Fruit fly (Drosophila melanogaster): Measurements from ENCODE around the gene ZC3H3.
A peak's percentile ranks its signal among the peaks of the same experiment; 100 is the strongest.

ZC3H3 gene

dm6 chr3L:8525691-8526421, 16.3 kb upstream of the ZC3H3 start (continued):
- TF ChIP-seq CG16863 (GFP tag; optimal IDR thresholded peaks at IDR 0.05), result peak; percentile 1
- TF ChIP-seq HLH54F (GFP tag; optimal IDR thresholded peaks at IDR 0.05), result peak; percentile 38
- no peak for TF ChIP-seq Dbx (GFP tag; IDR thresholded peaks at IDR 0.05)
- no peak for TF ChIP-seq CG10147 (GFP tag; optimal IDR thresholded peaks at IDR 0.05)
- TF ChIP-seq sens-2 (GFP tag; IDR thresholded peaks at IDR 0.05), result no peak
- TF ChIP-seq CG7556 (GFP tag; optimal IDR thresholded peaks at IDR 0.05), result peak; percentile 35
- TF ChIP-seq usp (GFP tag; optimal IDR thresholded peaks at IDR 0.05), result no peak
- TF ChIP-seq crc (GFP tag; optimal IDR thresholded peaks at IDR 0.05), result no peak
- peak; percentile 43 for TF ChIP-seq Dek (tag; optimal IDR thresholded peaks at IDR 0.05)
- TF ChIP-seq Gug (GFP tag; IDR thresholded peaks at IDR 0.05), result no peak
- TF ChIP-seq CG17612 (GFP tag; IDR thresholded peaks at IDR 0.05), result no peak
- no peak for TF ChIP-seq zf30C (GFP tag; optimal IDR thresholded peaks at IDR 0.05)
- no peak for TF ChIP-seq Trl (optimal IDR thresholded peaks at IDR 0.05)
- TF ChIP-seq Trl (GFP tag; optimal IDR thresholded peaks at IDR 0.05), result peak; percentile 25
- no peak for TF ChIP-seq jing (GFP tag; optimal IDR thresholded peaks at IDR 0.05)
- peak; percentile 32 for TF ChIP-seq CG12155 (GFP tag; optimal IDR thresholded peaks at IDR 0.05)
- no peak for TF ChIP-seq CG8281 (tag; optimal IDR thresholded peaks at IDR 0.05)
- no peak for TF ChIP-seq ase (GFP tag; IDR thresholded peaks at IDR 0.05)
- no peak for TF ChIP-seq onecut (GFP tag; IDR thresholded peaks at IDR 0.05)
- TF ChIP-seq CG2875 (GFP tag; optimal IDR thresholded peaks at IDR 0.05), result peak; percentile 25
- no peak for TF ChIP-seq zen (tag; optimal IDR thresholded peaks at IDR 0.05)
- TF ChIP-seq Rx (GFP tag; IDR thresholded peaks at IDR 0.05), result no peak
- no peak for TF ChIP-seq Atf3 (GFP tag; optimal IDR thresholded peaks at IDR 0.05)
- no peak for TF ChIP-seq BEAF-32 (GFP tag; optimal IDR thresholded peaks at IDR 0.05)
- TF ChIP-seq CG7839 (tag; optimal IDR thresholded peaks at IDR 0.05), result peak; percentile 42
- TF ChIP-seq hbn (GFP tag; IDR thresholded peaks at IDR 0.05; ENCODE audit: partially characterized antibody), result no peak
- TF ChIP-seq B-H1 (GFP tag; IDR thresholded peaks at IDR 0.05), result no peak; the same call in 2 of the 3 replicates
- no peak for TF ChIP-seq ftz-f1 (GFP tag; optimal IDR thresholded peaks at IDR 0.05)
- TF ChIP-seq ro (GFP tag; IDR thresholded peaks at IDR 0.05), result no peak
- peak; percentile 73 for TF ChIP-seq CG18599 (GFP tag; optimal IDR thresholded peaks at IDR 0.05)
- TF ChIP-seq Max (GFP tag; optimal IDR thresholded peaks at IDR 0.05), result no peak
- TF ChIP-seq cwo (GFP tag; optimal IDR thresholded peaks at IDR 0.05), result peak; percentile 64
- TF ChIP-seq CG3847 (GFP tag; IDR thresholded peaks at IDR 0.05), result 0 out of 2 replicates have a peak, but pooled peaks have one; percentile 5
- TF ChIP-seq disco-r (GFP tag; optimal IDR thresholded peaks at IDR 0.05), result no peak
- TF ChIP-seq pb (GFP tag; optimal IDR thresholded peaks at IDR 0.05), result no peak
- TF ChIP-seq CG8765 (GFP tag; IDR thresholded peaks at IDR 0.05), result no peak
- TF ChIP-seq prd (optimal IDR thresholded peaks at IDR 0.05), result no peak
- peak; percentile 13; the same call in 1 of the 3 replicates for TF ChIP-seq prd (GFP tag; IDR thresholded peaks at IDR 0.05)
- no peak for TF ChIP-seq HLH4C (GFP tag; IDR thresholded peaks at IDR 0.05; ENCODE audit: partially characterized antibody)
- TF ChIP-seq caup (GFP tag; optimal IDR thresholded peaks at IDR 0.05; ENCODE audit: severe bottlenecking), result peak; percentile 22
- peak; percentile 40; the same call in 1 of the 2 replicates for TF ChIP-seq CG6689 (GFP tag; IDR thresholded peaks at IDR 0.05)
- peak; percentile 29 for TF ChIP-seq CG13775 (GFP tag; optimal IDR thresholded peaks at IDR 0.05)
- no peak for TF ChIP-seq peb (GFP tag; IDR thresholded peaks at IDR 0.05)
- TF ChIP-seq Dip3 (GFP tag; optimal IDR thresholded peaks at IDR 0.05), result peak; percentile 51
- TF ChIP-seq btn (GFP tag; optimal IDR thresholded peaks at IDR 0.05), result no peak
- no peak for TF ChIP-seq CG4282 (GFP tag; optimal IDR thresholded peaks at IDR 0.05)
- peak in 1 of 2 experiments; percentile 74 for TF ChIP-seq Hr78 (GFP tag; optimal IDR thresholded peaks at IDR 0.05)
- peak; percentile 26 for TF ChIP-seq her (GFP tag; optimal IDR thresholded peaks at IDR 0.05)
- no peak for TF ChIP-seq CG8944 (GFP tag; optimal IDR thresholded peaks at IDR 0.05)
- TF ChIP-seq CG13296 (GFP tag; optimal IDR thresholded peaks at IDR 0.05), result peak; percentile 58
